Fruit fly (Drosophila melanogaster) whole organism, adult: Measurements from ENCODE around the gene Polr3H.

Source experiments
- CG11617 ChIP-seq: fragments of 200-800 bp; sonication (Bioruptor generic); optimal IDR thresholded peaks from 2 replicates; lab custom pipeline; 2017; ENCODE audit warnings: mild to moderate bottlenecking, missing biosample characterization, missing genetic modification reagents, missing genetic modification characterization
- CG12768 ChIP-seq: fragments of 200-800 bp; sonication (Bioruptor generic); optimal IDR thresholded peaks from 2 replicates; lab custom pipeline; 2017; ENCODE audit warnings: missing biosample characterization, missing genetic modification characterization, mild to moderate bottlenecking, moderate library complexity, missing genetic modification reagents
- CG33017 ChIP-seq: fragments of 200-800 bp; sonication (Bioruptor generic); optimal IDR thresholded peaks from 2 replicates; lab custom pipeline; 2018; ENCODE audit warnings: missing biosample characterization, mild to moderate bottlenecking, missing genetic modification characterization, moderate library complexity
- CG5204 ChIP-seq: fragments of 200-800 bp; sonication (Bioruptor generic); optimal IDR thresholded peaks from 2 replicates; lab custom pipeline; 2016; ENCODE audit warnings: missing biosample characterization, missing genetic modification characterization
- CG7045 ChIP-seq: fragments of 200-800 bp; sonication (Bioruptor generic); optimal IDR thresholded peaks from 2 replicates; lab custom pipeline; 2017; ENCODE audit warnings: missing biosample characterization, mild to moderate bottlenecking, missing genetic modification characterization
- CG7101 ChIP-seq: fragments of 200-800 bp; sonication (Bioruptor generic); optimal IDR thresholded peaks from 2 replicates; lab custom pipeline; 2018; ENCODE audit warnings: missing biosample characterization, mild to moderate bottlenecking, missing genetic modification characterization, moderate library complexity
- Hr96 ChIP-seq: fragments of 200-800 bp; sonication (Bioruptor generic); optimal IDR thresholded peaks from 2 replicates; lab custom pipeline; 2016; ENCODE audit warnings: missing biosample characterization, missing genetic modification characterization
- Mnt ChIP-seq: fragments of 200-800 bp; sonication (Bioruptor generic); optimal IDR thresholded peaks from 2 replicates; lab custom pipeline; 2016; ENCODE audit warnings: missing biosample characterization, mild to moderate bottlenecking, missing genetic modification characterization
- bab1 ChIP-seq: fragments of 200-800 bp; sonication (Bioruptor generic); optimal IDR thresholded peaks from 3 replicates; lab custom pipeline; 2019; ENCODE audit warnings: missing biosample characterization, mild to moderate bottlenecking, missing genetic modification characterization, moderate library complexity
- cnc ChIP-seq, 2 experiments: fragments of >200 bp; optimal IDR thresholded peaks; 2 replicates each; lab custom pipeline; 2017
- kay ChIP-seq: fragments of 200-800 bp; sonication (Bioruptor generic); peaks from one replicate; lab custom pipeline; 2016; ENCODE audit warnings: missing biosample characterization, missing genetic modification characterization, borderline replicate concordance
- ovo ChIP-seq: fragments of 200-800 bp; sonication (Bioruptor generic); optimal IDR thresholded peaks from 2 replicates; lab custom pipeline; 2016; ENCODE audit warnings: missing biosample characterization, missing genetic modification characterization
- tj ChIP-seq: fragments of 200-800 bp; sonication (Bioruptor generic); optimal IDR thresholded peaks from 3 replicates; lab custom pipeline; 2017; ENCODE audit warnings: missing biosample characterization, mild to moderate bottlenecking, missing genetic modification characterization, moderate library complexity
- toe ChIP-seq: fragments of 200-800 bp; sonication (Bioruptor generic); optimal IDR thresholded peaks from 2 replicates; lab custom pipeline; 2016; ENCODE audit warnings: missing biosample characterization, missing genetic modification characterization

DNA sequence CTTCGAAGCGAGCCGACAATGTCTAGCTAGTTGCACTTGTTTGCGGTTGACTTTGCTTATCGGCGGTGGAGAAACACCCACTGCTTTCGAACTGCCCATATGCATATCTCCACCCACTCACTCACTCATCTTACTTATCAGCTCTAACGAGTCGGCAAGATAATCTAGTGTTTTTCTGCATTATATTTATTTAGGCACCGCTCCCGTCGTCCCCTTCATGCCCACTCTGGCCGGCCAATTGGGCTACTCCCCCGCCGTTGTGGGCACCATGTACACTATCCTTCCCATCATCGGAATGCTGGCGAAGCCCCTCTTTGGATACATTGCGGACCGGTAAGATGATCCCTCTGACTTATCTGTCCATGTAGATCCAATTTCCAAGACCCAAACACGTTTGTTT, 37.3 kb downstream of the Polr3H start:
- TF ChIP-seq toe (GFP tag; lab: Kevin White, UChicago): no peak
- TF ChIP-seq CG33017 (tag; lab: Kevin White, UChicago): no peak
- TF ChIP-seq kay (GFP tag; lab: Kevin White, UChicago): no peak
- no peak for TF ChIP-seq bab1 (GFP tag; lab: Kevin White, UChicago)
- TF ChIP-seq cnc (optimal IDR thresholded peaks at IDR 0.05; lab: Kevin White, UChicago): no peak
- TF ChIP-seq CG7045 (GFP tag; lab: Kevin White, UChicago): no peak
- no peak for TF ChIP-seq CG5204 (GFP tag; lab: Kevin White, UChicago)
- TF ChIP-seq tj (GFP tag; lab: Kevin White, UChicago): no peak
- TF ChIP-seq CG12768 (GFP tag; lab: Kevin White, UChicago): peak; percentile 16
- TF ChIP-seq CG7101: no peak
- TF ChIP-seq CG11617 (GFP tag; lab: Kevin White, UChicago): no peak
- TF ChIP-seq ovo (GFP tag; lab: Kevin White, UChicago): no peak
- no peak for TF ChIP-seq Mnt (GFP tag; lab: Kevin White, UChicago)
- no peak for TF ChIP-seq Hr96 (GFP tag; lab: Kevin White, UChicago)
